Worm (Caenorhabditis elegans): ENCODE measurements around the gene srlf-7.
A peak's percentile ranks its signal among the peaks of the same experiment; 100 is the strongest.

The srlf-7 gene

ce11 chrIV:7188528-7189422 lies at the start of gene srlf-7:
srlf-7 (plus strand) TSS chrIV:7189287.
- TF ChIP-seq tag-97 (GFP tag; IDR thresholded peaks at IDR 0.05) (no peak), nhr-77 (tag; optimal IDR thresholded peaks at IDR 0.05) (peak; percentile 95), hlh-11 (tag; optimal IDR thresholded peaks at IDR 0.05) (peak; percentile 95), nhr-11 (tag; optimal IDR thresholded peaks at IDR 0.05) (peak; percentile 32), fkh-10 (GFP tag; optimal IDR thresholded peaks at IDR 0.05) (peak; percentile 41), lin-39 (tag; optimal IDR thresholded peaks at IDR 0.05) (no peak), dpl-1 (GFP tag; optimal IDR thresholded peaks at IDR 0.05) (no peak), lin-1 (GFP tag; IDR thresholded peaks at IDR 0.05) (peak; percentile 97), jun-1 (tag; optimal IDR thresholded peaks at IDR 0.05) (peak; percentile 62), hlh-30 (tag; optimal IDR thresholded peaks at IDR 0.05; ENCODE audit: insufficient read depth) (peak; percentile 77), daf-16 (GFP tag; optimal IDR thresholded peaks at IDR 0.05) (peak in 1 of 2 experiments; percentile 87), daf-16 (tag; optimal IDR thresholded peaks at IDR 0.05) (peak; percentile 100), T20F7.1 (GFP tag; optimal IDR thresholded peaks at IDR 0.05) (peak; percentile 75), ZK337.2 (GFP tag; IDR thresholded peaks at IDR 0.05) (no peak), nhr-28 (tag; optimal IDR thresholded peaks at IDR 0.05) (peak; percentile 99), ceh-20 (GFP tag; IDR thresholded peaks at IDR 0.05) (0 out of 2 replicates have a peak, but pooled peaks have one; percentile 19), php-3 (GFP tag; IDR thresholded peaks at IDR 0.05) (peak; percentile 92), ceh-32 (tag; optimal IDR thresholded peaks at IDR 0.05; ENCODE audit: poor library complexity) (no peak), cey-2 (tag; optimal IDR thresholded peaks at IDR 0.05; ENCODE audit: borderline replicate concordance, insufficient read depth) (peak; percentile 36), nhr-41 (GFP tag; IDR thresholded peaks at IDR 0.05) (peak; percentile 68; the same call in 1 of the 2 replicates), dmd-6 (GFP tag; IDR thresholded peaks at IDR 0.05) (peak; percentile 98), nhr-6 (tag; optimal IDR thresholded peaks at IDR 0.05) (peak; percentile 12), lsy-2 (tag; optimal IDR thresholded peaks at IDR 0.05) (peak in 1 of 2 experiments; percentile 48), madf-9 (GFP tag; conservative IDR thresholded peaks at IDR 0.05) (no peak), mep-1 (tag; optimal IDR thresholded peaks at IDR 0.05) (peak; percentile 70), lin-38 (GFP tag; IDR thresholded peaks at IDR 0.05) (no peak; the same call in 1 of the 2 replicates), pha-4 (GFP tag; IDR thresholded peaks at IDR 0.05) (peak; percentile 56; the same call in 1 of the 2 replicates), pha-4 (tag; optimal IDR thresholded peaks at IDR 0.05) (no peak), unc-62 (GFP tag; optimal IDR thresholded peaks at IDR 0.05 in 1 of 2) (peak; percentile 29 to 47), unc-62 (tag; optimal IDR thresholded peaks at IDR 0.05) (no peak), mxl-3 (GFP tag; optimal IDR thresholded peaks at IDR 0.05) (no peak), pqm-1 (tag; optimal IDR thresholded peaks at IDR 0.05) (peak; percentile 97), Y48G9A.11 (GFP tag; IDR thresholded peaks at IDR 0.05) (no peak), mes-2 (tag; optimal IDR thresholded peaks at IDR 0.05; ENCODE audit: poor library complexity, severe bottlenecking) (no peak), arid-1 (GFP tag; conservative IDR thresholded peaks at IDR 0.05) (no peak), nhr-10 (tag; optimal IDR thresholded peaks at IDR 0.05) (peak; percentile 87), spr-1 (tag; optimal IDR thresholded peaks at IDR 0.05) (no peak), tra-1 (GFP tag; IDR thresholded peaks at IDR 0.05) (peak; percentile 78), nhr-48 (tag; optimal IDR thresholded peaks at IDR 0.05) (peak; percentile 87), nhr-102 (tag; optimal IDR thresholded peaks at IDR 0.05) (peak; percentile 78), ceh-82 (tag; optimal IDR thresholded peaks at IDR 0.05) (no peak), mdl-1 (tag; optimal IDR thresholded peaks at IDR 0.05) (peak; percentile 0 to 87), dve-1 (tag; optimal IDR thresholded peaks at IDR 0.05; ENCODE audit: insufficient read depth) (peak; percentile 98), nhr-25 (tag; optimal IDR thresholded peaks at IDR 0.05; ENCODE audit: borderline replicate concordance, insufficient read depth) (no peak), aha-1 (tag) (peak; percentile 96), ama-1 (optimal IDR thresholded peaks at IDR 0.05) (peak; percentile 38), fos-1 (tag; optimal IDR thresholded peaks at IDR 0.05) (peak; percentile 52)
